Worm (Caenorhabditis elegans): ENCODE measurements around the gene R10E9.3.

R10E9.3 gene

DNA sequence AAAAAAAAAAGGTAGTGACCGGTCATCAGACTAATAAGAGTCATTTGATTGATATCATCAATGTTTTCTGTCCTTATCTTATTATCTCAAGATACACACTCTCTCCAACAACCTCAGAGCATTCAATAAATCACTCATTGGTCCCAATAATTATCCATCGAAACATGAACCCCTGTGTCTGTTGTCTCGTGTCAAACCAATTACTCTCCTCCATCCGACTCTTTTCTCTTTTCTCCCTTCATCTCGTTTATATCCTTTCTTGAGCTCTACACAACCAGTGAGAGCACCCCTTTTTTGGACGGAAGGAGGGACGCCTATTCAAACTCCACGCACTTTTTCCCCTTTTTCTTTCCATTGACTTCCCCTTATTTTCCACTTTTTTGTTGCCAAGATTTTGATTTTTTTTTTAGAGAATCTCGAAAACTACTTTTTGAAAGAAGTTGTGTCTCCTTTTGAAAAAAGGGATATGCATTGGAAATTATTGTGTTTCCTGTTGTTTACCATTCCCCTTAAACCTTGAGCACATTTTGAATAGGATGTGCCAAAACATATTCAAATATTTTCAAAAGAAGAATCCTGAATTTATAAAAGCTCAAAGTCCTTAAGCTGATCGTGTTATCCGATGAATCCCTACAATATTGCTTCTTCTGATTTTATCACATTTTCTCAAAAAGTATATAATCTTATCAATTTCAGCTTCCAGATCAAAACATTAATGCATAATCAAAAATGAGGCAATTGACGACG lies 45.6 kb downstream of the R10E9.3 start, which contains the start of gene pxd-1:
pxd-1 (plus strand) TSS at position 697 of the 747 bp plus-strand sequence.
- no peak for TF ChIP-seq flt-1 (GFP tag; IDR thresholded peaks at IDR 0.05)
- TF ChIP-seq T22C8.4 (GFP tag; IDR thresholded peaks at IDR 0.05): no peak
- TF ChIP-seq ztf-29 (GFP tag; IDR thresholded peaks at IDR 0.05): no peak
- TF ChIP-seq ref-1 (GFP tag; conservative IDR thresholded peaks at IDR 0.05): no peak
- no peak for TF ChIP-seq cog-1 (tag; optimal IDR thresholded peaks at IDR 0.05)
- TF ChIP-seq ztf-23 (GFP tag; IDR thresholded peaks at IDR 0.05): no peak
- TF ChIP-seq med-1 (GFP tag; optimal IDR thresholded peaks at IDR 0.05; ENCODE audit: insufficient read depth): no peak
- no peak for TF ChIP-seq klf-2 (GFP tag; conservative IDR thresholded peaks at IDR 0.05)
- no peak for TF ChIP-seq tab-1 (GFP tag; IDR thresholded peaks at IDR 0.05)

DNA sequence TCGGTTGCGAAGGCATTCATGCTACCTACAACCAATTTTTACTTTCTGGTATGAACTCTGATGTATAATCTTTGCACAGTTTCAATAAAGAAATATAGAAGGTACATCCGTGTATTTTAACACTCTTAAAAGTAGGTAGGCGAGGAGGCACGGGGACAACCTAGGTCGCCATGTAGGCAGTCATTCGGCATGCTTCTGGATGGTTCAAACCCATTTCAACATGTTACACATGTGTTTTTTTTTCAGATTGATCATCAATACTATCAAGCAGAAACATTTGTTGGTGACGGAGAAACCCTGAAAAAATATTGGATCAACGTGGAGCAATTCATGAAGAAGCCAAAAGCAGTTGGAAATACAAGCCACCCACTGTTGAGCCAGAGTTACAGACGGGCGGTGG lies 47.0 kb downstream of the R10E9.3 start:
- TF ChIP-seq ztf-29 (GFP tag; IDR thresholded peaks at IDR 0.05) (no peak), ztf-23 (GFP tag; IDR thresholded peaks at IDR 0.05) (no peak), cog-1 (tag; optimal IDR thresholded peaks at IDR 0.05) (no peak), tab-1 (GFP tag; IDR thresholded peaks at IDR 0.05) (no peak), ref-1 (GFP tag; conservative IDR thresholded peaks at IDR 0.05) (no peak), flt-1 (GFP tag; IDR thresholded peaks at IDR 0.05) (no peak), med-1 (GFP tag; optimal IDR thresholded peaks at IDR 0.05; ENCODE audit: insufficient read depth) (no peak), T22C8.4 (GFP tag; IDR thresholded peaks at IDR 0.05) (no peak), klf-2 (GFP tag; conservative IDR thresholded peaks at IDR 0.05) (no peak)

DNA sequence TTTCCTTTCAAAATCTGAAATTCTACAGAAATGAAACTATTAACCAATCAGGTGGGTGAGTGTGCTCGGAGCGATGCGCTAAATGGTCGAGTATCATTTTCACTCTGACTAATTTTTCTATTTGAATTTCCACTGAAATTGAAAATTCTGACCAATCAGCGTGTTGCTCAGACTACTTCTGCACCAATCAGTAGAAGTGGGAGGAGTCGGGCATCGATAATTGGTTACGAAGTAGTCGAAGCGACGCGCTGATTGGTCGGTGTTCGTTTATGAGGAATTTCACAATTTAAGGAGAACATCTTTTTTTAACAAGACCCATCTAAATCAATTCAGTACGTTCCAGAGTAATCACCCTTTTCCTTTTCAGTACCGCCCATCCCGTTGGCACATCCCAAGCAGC lies 49.2 kb downstream of the R10E9.3 start:
- TF ChIP-seq flt-1 (GFP tag; IDR thresholded peaks at IDR 0.05) (no peak), T22C8.4 (GFP tag; IDR thresholded peaks at IDR 0.05) (no peak), tab-1 (GFP tag; IDR thresholded peaks at IDR 0.05) (no peak), klf-2 (GFP tag; conservative IDR thresholded peaks at IDR 0.05) (no peak), ref-1 (GFP tag; conservative IDR thresholded peaks at IDR 0.05) (no peak), cog-1 (tag; optimal IDR thresholded peaks at IDR 0.05) (no peak), ztf-23 (GFP tag; IDR thresholded peaks at IDR 0.05) (no peak), med-1 (GFP tag; optimal IDR thresholded peaks at IDR 0.05; ENCODE audit: insufficient read depth) (no peak), ztf-29 (GFP tag; IDR thresholded peaks at IDR 0.05) (no peak)

DNA sequence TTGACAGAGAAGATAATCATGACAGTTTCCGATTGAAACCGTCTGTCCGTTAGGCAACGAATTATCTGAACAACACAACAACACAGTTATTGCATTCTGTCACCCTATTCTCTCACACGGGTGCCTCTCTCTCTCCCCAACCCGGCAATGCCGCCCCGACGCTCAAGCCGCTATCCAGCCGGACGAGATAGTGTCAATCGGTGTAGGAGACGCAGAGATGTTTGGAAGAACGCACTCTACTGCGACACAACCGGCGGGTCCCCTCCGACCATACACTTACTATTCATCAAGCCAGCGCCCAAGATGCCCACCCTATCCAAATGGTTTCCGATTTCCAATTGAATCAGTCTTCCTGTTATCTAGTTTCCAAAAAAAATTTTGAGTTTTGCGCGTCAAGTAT lies 50.1 kb downstream of the R10E9.3 start:
- TF ChIP-seq cog-1 (tag; optimal IDR thresholded peaks at IDR 0.05) (peak; percentile 59), ref-1 (GFP tag; conservative IDR thresholded peaks at IDR 0.05) (no peak), klf-2 (GFP tag; conservative IDR thresholded peaks at IDR 0.05) (no peak), T22C8.4 (GFP tag; IDR thresholded peaks at IDR 0.05) (no peak), tab-1 (GFP tag; IDR thresholded peaks at IDR 0.05) (no peak), med-1 (GFP tag; optimal IDR thresholded peaks at IDR 0.05; ENCODE audit: insufficient read depth) (no peak), ztf-29 (GFP tag; IDR thresholded peaks at IDR 0.05) (peak; percentile 99), ztf-23 (GFP tag; IDR thresholded peaks at IDR 0.05) (peak; percentile 24; the same call in 1 of the 2 replicates), flt-1 (GFP tag; IDR thresholded peaks at IDR 0.05) (peak; percentile 65)

DNA sequence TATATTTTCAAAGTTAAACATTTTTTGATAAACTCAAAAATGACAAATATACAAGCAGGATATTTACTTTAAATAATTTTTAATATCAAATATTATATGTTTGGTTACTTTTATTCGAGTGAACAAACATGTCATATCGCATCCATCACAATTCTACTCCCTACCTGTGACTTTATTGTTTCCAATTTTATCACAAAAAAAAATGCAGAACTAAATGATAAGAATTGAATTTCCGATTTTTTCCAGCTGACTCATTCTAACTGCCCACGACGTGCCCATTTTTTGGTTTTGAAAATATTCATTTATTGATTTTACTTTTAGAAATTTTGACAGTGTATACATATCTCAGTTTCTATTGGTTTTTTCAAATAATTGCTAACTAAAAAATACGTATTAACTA lies 51.0 kb downstream of the R10E9.3 start:
- TF ChIP-seq ztf-23 (GFP tag; IDR thresholded peaks at IDR 0.05): no peak
- TF ChIP-seq ztf-29 (GFP tag; IDR thresholded peaks at IDR 0.05): no peak
- TF ChIP-seq med-1 (GFP tag; optimal IDR thresholded peaks at IDR 0.05; ENCODE audit: insufficient read depth): no peak
- TF ChIP-seq flt-1 (GFP tag; IDR thresholded peaks at IDR 0.05): no peak
- TF ChIP-seq ref-1 (GFP tag; conservative IDR thresholded peaks at IDR 0.05): no peak
- no peak for TF ChIP-seq klf-2 (GFP tag; conservative IDR thresholded peaks at IDR 0.05)

Data from whole organism, midembryonic.